Worm (Caenorhabditis elegans): ENCODE data around the gene F32D8.11.

F32D8.11 gene

DNA sequence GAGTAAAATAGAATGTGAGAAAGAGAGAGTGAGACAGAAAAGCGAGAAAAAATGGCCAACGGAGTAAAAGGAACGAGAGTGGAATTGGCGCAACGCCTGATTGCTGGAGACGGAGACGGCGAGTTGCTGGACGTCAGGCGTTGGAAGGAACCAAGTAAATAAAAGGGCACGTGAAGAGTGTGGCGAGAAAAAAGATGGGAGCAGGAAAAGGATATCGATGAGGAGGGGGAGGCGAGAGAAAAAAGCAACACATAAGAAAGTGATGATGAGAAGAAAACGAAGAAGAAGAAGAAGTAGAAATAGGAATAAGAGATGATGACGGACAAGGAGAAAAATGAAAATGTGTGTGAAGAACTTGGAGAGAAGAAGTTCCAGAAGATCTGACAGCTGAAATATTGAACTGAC, 17.5 kb downstream of the F32D8.11 start (continued):
- TF ChIP-seq ceh-28 (tag; optimal IDR thresholded peaks at IDR 0.05) (peak; percentile 20), tra-1 (GFP tag; IDR thresholded peaks at IDR 0.05) (peak; percentile 73), daf-16 (GFP tag; optimal IDR thresholded peaks at IDR 0.05) (no peak), daf-16 (tag; optimal IDR thresholded peaks at IDR 0.05) (peak; percentile 45), nhr-48 (tag; optimal IDR thresholded peaks at IDR 0.05) (peak; percentile 28), fkh-10 (GFP tag; optimal IDR thresholded peaks at IDR 0.05) (peak; percentile 92), aha-1 (tag) (peak; percentile 99), fos-1 (tag; optimal IDR thresholded peaks at IDR 0.05) (no peak), ceh-82 (tag; optimal IDR thresholded peaks at IDR 0.05) (no peak), jun-1 (tag; optimal IDR thresholded peaks at IDR 0.05) (no peak), hif-1 (tag; optimal IDR thresholded peaks at IDR 0.05) (peak in 1 of 2 experiments; percentile 67), nhr-28 (tag; optimal IDR thresholded peaks at IDR 0.05) (peak; percentile 90), ZK337.2 (GFP tag; IDR thresholded peaks at IDR 0.05) (peak; percentile 43; the same call in 1 of the 2 replicates), mep-1 (tag; optimal IDR thresholded peaks at IDR 0.05) (peak; percentile 89), lir-3 (tag; optimal IDR thresholded peaks at IDR 0.05) (no peak), nhr-77 (tag; optimal IDR thresholded peaks at IDR 0.05) (peak; percentile 67), skn-1 (tag; optimal IDR thresholded peaks at IDR 0.05) (no peak), set-16 (GFP tag; IDR thresholded peaks at IDR 0.05) (peak; percentile 60; the same call in 1 of the 2 replicates), lsy-2 (tag; optimal IDR thresholded peaks at IDR 0.05) (peak; percentile 76 to 79), ces-1 (GFP tag; optimal IDR thresholded peaks at IDR 0.05) (peak; percentile 25), lin-38 (GFP tag; IDR thresholded peaks at IDR 0.05) (no peak), ctbp-1 (GFP tag; IDR thresholded peaks at IDR 0.05) (peak; percentile 91), Y5F2A.4 (GFP tag; optimal IDR thresholded peaks at IDR 0.05) (no peak), nhr-10 (tag; optimal IDR thresholded peaks at IDR 0.05) (peak; percentile 59), hmg-1.1 (GFP tag; IDR thresholded peaks at IDR 0.05) (peak; percentile 87), mxl-3 (GFP tag; optimal IDR thresholded peaks at IDR 0.05) (peak; percentile 62), vab-7 (GFP tag; IDR thresholded peaks at IDR 0.05) (peak; percentile 42; the same call in 1 of the 2 replicates), nhr-102 (tag; optimal IDR thresholded peaks at IDR 0.05) (peak; percentile 17), unc-39 (tag; optimal IDR thresholded peaks at IDR 0.05) (no peak), nhr-11 (tag; optimal IDR thresholded peaks at IDR 0.05) (peak; percentile 88), php-3 (GFP tag; IDR thresholded peaks at IDR 0.05) (no peak), nhr-111 (GFP tag; optimal IDR thresholded peaks at IDR 0.05) (no peak), F37D6.2 (tag; optimal IDR thresholded peaks at IDR 0.05) (peak; percentile 54), unc-62 (GFP tag; optimal IDR thresholded peaks at IDR 0.05 in 1 of 2) (peak in 1 of 2 experiments; percentile 95), unc-62 (tag; optimal IDR thresholded peaks at IDR 0.05) (no peak), dve-1 (tag; optimal IDR thresholded peaks at IDR 0.05; ENCODE audit: insufficient read depth) (peak; percentile 77)

DNA sequence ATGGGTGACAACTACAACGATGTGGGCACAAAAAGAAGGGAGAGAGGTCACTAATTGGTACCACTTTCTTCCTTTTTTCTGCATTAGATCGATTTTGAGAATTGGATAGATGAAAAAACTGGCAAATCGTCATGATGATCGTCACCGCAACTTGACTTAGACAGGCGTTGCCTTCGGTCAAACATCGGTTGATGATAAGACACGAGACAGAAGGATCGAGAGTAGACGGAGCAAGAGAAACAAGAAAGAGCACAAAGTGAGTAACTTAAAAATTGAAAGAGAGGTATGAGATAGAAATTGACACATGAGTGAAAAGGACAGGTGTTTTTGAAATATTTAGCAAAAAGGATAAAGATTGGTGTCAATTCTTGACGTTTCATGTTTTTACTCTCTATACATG, 18.9 kb downstream of the F32D8.11 start:
- TF ChIP-seq fkh-10 (GFP tag; optimal IDR thresholded peaks at IDR 0.05) (no peak), lsy-2 (tag; optimal IDR thresholded peaks at IDR 0.05) (no peak), nhr-76 (tag; optimal IDR thresholded peaks at IDR 0.05) (no peak), Y5F2A.4 (GFP tag; optimal IDR thresholded peaks at IDR 0.05) (no peak), daf-16 (GFP tag; optimal IDR thresholded peaks at IDR 0.05) (no peak), daf-16 (tag; optimal IDR thresholded peaks at IDR 0.05) (peak; percentile 18), tag-97 (GFP tag; IDR thresholded peaks at IDR 0.05) (no peak), ceh-20 (GFP tag; IDR thresholded peaks at IDR 0.05) (no peak), D1046.2 (GFP tag; IDR thresholded peaks at IDR 0.05) (no peak), zag-1 (tag; optimal IDR thresholded peaks at IDR 0.05) (no peak), ztf-11 (tag; optimal IDR thresholded peaks at IDR 0.05) (no peak), ces-1 (GFP tag; optimal IDR thresholded peaks at IDR 0.05) (no peak), nhr-28 (tag; optimal IDR thresholded peaks at IDR 0.05) (peak; percentile 2), ceh-82 (tag; optimal IDR thresholded peaks at IDR 0.05) (no peak), pha-4 (GFP tag; IDR thresholded peaks at IDR 0.05) (no peak), pha-4 (tag; optimal IDR thresholded peaks at IDR 0.05) (no peak), zfp-2 (tag; optimal IDR thresholded peaks at IDR 0.05) (no peak), lir-3 (tag; optimal IDR thresholded peaks at IDR 0.05) (no peak), cey-2 (tag; optimal IDR thresholded peaks at IDR 0.05; ENCODE audit: borderline replicate concordance, insufficient read depth) (no peak), dmd-6 (GFP tag; IDR thresholded peaks at IDR 0.05) (peak; percentile 66), ceh-28 (tag; optimal IDR thresholded peaks at IDR 0.05) (no peak), lin-38 (GFP tag; IDR thresholded peaks at IDR 0.05) (no peak), nhr-42 (GFP tag; IDR thresholded peaks at IDR 0.05) (no peak), T20F7.1 (GFP tag; optimal IDR thresholded peaks at IDR 0.05) (no peak), rbr-2 (tag; optimal IDR thresholded peaks at IDR 0.05) (no peak), zip-11 (GFP tag; IDR thresholded peaks at IDR 0.05) (no peak), unc-39 (tag; optimal IDR thresholded peaks at IDR 0.05) (no peak), ctbp-1 (GFP tag; IDR thresholded peaks at IDR 0.05) (peak; percentile 22; the same call in 1 of the 2 replicates), hmg-1.1 (GFP tag; IDR thresholded peaks at IDR 0.05) (no peak), fos-1 (tag; optimal IDR thresholded peaks at IDR 0.05) (no peak)
